Worm (Caenorhabditis elegans) whole organism, midembryonic: ENCODE measurements around the gene clec-65.

Experiments used
- T22C8.4 ChIP-seq: fragments of 200-800 bp; sonication (Bioruptor generic); IDR thresholded peaks from 2 replicates; pipeline ENCODE4 v1.3.6; 2022; ENCODE audit warnings: missing genetic modification characterization, missing compliant biosample characterization
- cog-1 ChIP-seq: sonication (generic microtip); optimal IDR thresholded peaks from 2 replicates; lab custom pipeline; 2016; ENCODE audit warnings: missing genetic modification characterization, missing compliant biosample characterization
- flt-1 ChIP-seq: fragments of 200-800 bp; sonication (Bioruptor generic); IDR thresholded peaks from 2 replicates; pipeline ENCODE4 v1.3.6; 2022; ENCODE audit warnings: missing genetic modification characterization, missing compliant biosample characterization
- klf-2 ChIP-seq: fragments of 200-800 bp; sonication (Bioruptor generic); conservative IDR thresholded peaks from 2 replicates; pipeline ENCODE4 v1.3.6; 2022; ENCODE audit warnings: missing genetic modification reagents, missing genetic modification characterization, missing compliant biosample characterization
- med-1 ChIP-seq: sonication (generic microtip); optimal IDR thresholded peaks from 2 replicates; lab custom pipeline; 2017; ENCODE audit warnings: missing genetic modification characterization, mild to moderate bottlenecking, missing compliant biosample characterization, antibody characterized with exemption, missing genetic modification reagents; ENCODE audit not compliant: insufficient read depth
- ref-1 ChIP-seq: fragments of 200-800 bp; sonication (Bioruptor generic); conservative IDR thresholded peaks from 2 replicates; pipeline ENCODE4 v1.3.6; 2022; ENCODE audit warnings: missing genetic modification reagents, missing genetic modification characterization, missing compliant biosample characterization
- tab-1 ChIP-seq: fragments of 200-800 bp; sonication (Bioruptor generic); IDR thresholded peaks from 2 replicates; pipeline ENCODE4 v1.3.6; 2022; ENCODE audit warnings: missing genetic modification characterization, missing compliant biosample characterization
- ztf-23 ChIP-seq: fragments of 200-800 bp; sonication (Bioruptor generic); IDR thresholded peaks from 2 replicates; pipeline ENCODE4 v1.3.6; 2022; ENCODE audit warnings: missing genetic modification reagents, missing genetic modification characterization, missing compliant biosample characterization
- ztf-29 ChIP-seq: fragments of 200-800 bp; sonication (Bioruptor generic); IDR thresholded peaks from 2 replicates; pipeline ENCODE4 v1.3.6; 2022; ENCODE audit warnings: missing genetic modification reagents, missing genetic modification characterization, missing compliant biosample characterization

Gene clec-65

ce11 chrII:12888471-12888870, 12.7 kb upstream of the clec-65 start, which contains the start of gene F35C5.3:
F35C5.3 (plus strand) TSS chrII:12888771.
- no peak for TF ChIP-seq cog-1 (tag; lab: Kevin White, UChicago)
- no peak for TF ChIP-seq klf-2 (GFP tag; lab: Robert Waterston, UW)
- TF ChIP-seq ref-1 (GFP tag; lab: Robert Waterston, UW): no peak
- TF ChIP-seq ztf-29 (GFP tag; lab: Robert Waterston, UW): no peak
- no peak for TF ChIP-seq flt-1 (GFP tag; lab: Robert Waterston, UW)
- no peak for TF ChIP-seq T22C8.4 (GFP tag; lab: Robert Waterston, UW)
- no peak for TF ChIP-seq ztf-23 (GFP tag; lab: Robert Waterston, UW)
- TF ChIP-seq med-1 (GFP tag; lab: Kevin White, UChicago): no peak
- no peak for TF ChIP-seq tab-1 (GFP tag; lab: Robert Waterston, UW)

DNA sequence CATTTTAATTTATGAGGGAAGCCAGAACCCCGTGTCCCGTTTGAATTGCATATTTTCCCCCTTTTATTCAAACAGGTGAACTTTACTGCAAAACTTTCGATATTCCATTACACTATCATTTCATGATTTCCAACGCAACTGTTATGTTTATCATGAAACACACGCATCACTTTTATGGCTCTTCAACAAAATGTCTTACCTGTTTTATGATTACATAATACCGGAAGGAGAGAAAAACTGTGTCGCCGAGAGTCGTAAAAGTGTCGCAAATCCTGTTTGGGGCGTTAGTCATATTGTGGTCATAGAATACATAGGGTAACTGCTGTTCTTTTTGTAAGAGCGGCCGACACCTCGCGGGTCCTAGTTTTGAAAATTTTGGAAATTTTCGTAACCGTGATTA, 8.7 kb upstream of the clec-65 start:
- TF ChIP-seq T22C8.4 (GFP tag; lab: Robert Waterston, UW) (no peak), flt-1 (GFP tag; lab: Robert Waterston, UW) (no peak), ztf-29 (GFP tag; lab: Robert Waterston, UW) (no peak), ref-1 (GFP tag; lab: Robert Waterston, UW) (no peak), med-1 (GFP tag; lab: Kevin White, UChicago) (no peak), ztf-23 (GFP tag; lab: Robert Waterston, UW) (no peak), klf-2 (GFP tag; lab: Robert Waterston, UW) (no peak), tab-1 (GFP tag; lab: Robert Waterston, UW) (no peak), cog-1 (tag; lab: Kevin White, UChicago) (no peak)

- TF ChIP-seq T22C8.4 (GFP tag; lab: Robert Waterston, UW) (no peak), tab-1 (GFP tag; lab: Robert Waterston, UW) (no peak), cog-1 (tag; lab: Kevin White, UChicago) (no peak), med-1 (GFP tag; lab: Kevin White, UChicago) (no peak), klf-2 (GFP tag; lab: Robert Waterston, UW) (no peak), flt-1 (GFP tag; lab: Robert Waterston, UW) (no peak), ztf-23 (GFP tag; lab: Robert Waterston, UW) (no peak), ztf-29 (GFP tag; lab: Robert Waterston, UW) (no peak), ref-1 (GFP tag; lab: Robert Waterston, UW) (no peak)
These were observed 6.0 kb upstream of the clec-65 start, which contains the start of the genes clec-62 and clec-63 for ce11 chrII:12895078-12895670. clec-62 (minus strand) TSS chrII:12895128. clec-63 (plus strand) TSS chrII:12895638.

ce11 chrII:12896666-12897065, 4.5 kb upstream of the clec-65 start:
- TF ChIP-seq klf-2 (GFP tag; lab: Robert Waterston, UW) (no peak), ref-1 (GFP tag; lab: Robert Waterston, UW) (no peak), ztf-23 (GFP tag; lab: Robert Waterston, UW) (no peak), ztf-29 (GFP tag; lab: Robert Waterston, UW) (no peak), cog-1 (tag; lab: Kevin White, UChicago) (no peak), med-1 (GFP tag; lab: Kevin White, UChicago) (no peak)

DNA sequence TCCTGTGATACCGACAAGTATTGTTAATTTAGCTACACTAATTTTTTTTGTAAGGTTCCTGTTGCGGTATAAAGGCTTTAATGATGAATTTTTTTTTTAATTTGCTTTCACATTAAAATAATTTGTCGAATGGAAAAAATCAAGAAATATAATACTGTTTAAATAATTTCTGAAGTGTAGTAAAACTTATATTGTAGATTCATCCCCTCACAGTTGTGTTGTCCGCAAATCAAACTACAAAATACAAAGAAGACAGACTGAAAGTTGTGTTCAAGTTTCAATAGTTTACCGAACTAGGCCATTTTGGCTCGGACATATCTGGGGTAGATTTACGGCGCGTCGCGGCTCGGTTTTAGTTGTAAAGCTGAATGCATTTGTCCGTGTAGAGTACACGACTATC, 3.8 kb upstream of the clec-65 start:
- TF ChIP-seq tab-1 (GFP tag; lab: Robert Waterston, UW) (no peak), ztf-29 (GFP tag; lab: Robert Waterston, UW) (no peak), flt-1 (GFP tag; lab: Robert Waterston, UW) (no peak), cog-1 (tag; lab: Kevin White, UChicago) (no peak), ref-1 (GFP tag; lab: Robert Waterston, UW) (no peak), med-1 (GFP tag; lab: Kevin White, UChicago) (no peak), T22C8.4 (GFP tag; lab: Robert Waterston, UW) (no peak)

DNA sequence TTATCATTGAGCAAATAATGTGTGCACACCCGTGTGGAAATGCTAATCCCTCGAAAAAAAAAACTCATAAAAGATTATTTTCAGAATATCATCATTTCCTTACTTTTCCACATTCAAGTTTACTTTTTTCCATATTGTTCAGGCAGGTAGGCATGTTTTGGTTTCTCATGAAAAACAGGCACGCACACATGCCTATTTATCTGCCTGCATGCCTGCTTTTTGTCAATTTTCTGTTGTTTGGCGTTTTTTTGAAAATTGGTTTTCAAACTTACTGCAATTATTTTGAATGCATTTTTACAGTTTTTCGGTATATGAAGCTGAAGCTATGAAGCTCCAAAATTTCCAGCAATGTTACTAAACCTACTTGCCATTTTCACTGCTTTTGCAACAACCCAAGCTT, 3.2 kb upstream of the clec-65 start, which contains the start of gene clec-64:
clec-64 (plus strand) TSS at position 301 of the 400 bp plus-strand sequence.
- TF ChIP-seq cog-1 (tag; lab: Kevin White, UChicago) (no peak), klf-2 (GFP tag; lab: Robert Waterston, UW) (no peak), med-1 (GFP tag; lab: Kevin White, UChicago) (no peak), ztf-23 (GFP tag; lab: Robert Waterston, UW) (no peak), ref-1 (GFP tag; lab: Robert Waterston, UW) (no peak), ztf-29 (GFP tag; lab: Robert Waterston, UW) (no peak), tab-1 (GFP tag; lab: Robert Waterston, UW) (no peak), T22C8.4 (GFP tag; lab: Robert Waterston, UW) (no peak), flt-1 (GFP tag; lab: Robert Waterston, UW) (no peak)

DNA sequence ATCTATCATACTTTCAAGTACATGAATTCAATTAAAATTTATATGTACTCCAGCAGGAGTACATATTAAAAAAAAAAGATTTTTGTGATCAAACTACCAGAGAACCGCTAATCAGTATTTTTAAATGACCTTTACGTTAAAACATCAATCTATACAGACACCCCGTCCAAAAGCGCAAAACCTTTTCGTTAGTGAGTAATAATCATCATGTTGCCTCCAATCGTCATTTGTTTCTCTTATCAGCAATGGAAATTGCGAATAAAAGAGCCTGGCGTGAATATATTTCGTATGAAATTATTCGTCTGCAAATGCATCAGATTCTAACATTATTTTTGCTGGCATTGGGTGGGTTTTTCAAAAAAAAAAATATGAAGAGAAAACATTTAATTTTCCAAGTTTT, 3.0 kb downstream of the clec-65 start, which contains the start of gene clec-66:
clec-66 (plus strand) TSS at position 225 of the 400 bp plus-strand sequence.
- TF ChIP-seq flt-1 (GFP tag; lab: Robert Waterston, UW) (no peak), klf-2 (GFP tag; lab: Robert Waterston, UW) (no peak), ztf-29 (GFP tag; lab: Robert Waterston, UW) (no peak), tab-1 (GFP tag; lab: Robert Waterston, UW) (no peak), ztf-23 (GFP tag; lab: Robert Waterston, UW) (no peak), med-1 (GFP tag; lab: Kevin White, UChicago) (no peak), cog-1 (tag; lab: Kevin White, UChicago) (no peak), T22C8.4 (GFP tag; lab: Robert Waterston, UW) (no peak), ref-1 (GFP tag; lab: Robert Waterston, UW) (no peak)

DNA sequence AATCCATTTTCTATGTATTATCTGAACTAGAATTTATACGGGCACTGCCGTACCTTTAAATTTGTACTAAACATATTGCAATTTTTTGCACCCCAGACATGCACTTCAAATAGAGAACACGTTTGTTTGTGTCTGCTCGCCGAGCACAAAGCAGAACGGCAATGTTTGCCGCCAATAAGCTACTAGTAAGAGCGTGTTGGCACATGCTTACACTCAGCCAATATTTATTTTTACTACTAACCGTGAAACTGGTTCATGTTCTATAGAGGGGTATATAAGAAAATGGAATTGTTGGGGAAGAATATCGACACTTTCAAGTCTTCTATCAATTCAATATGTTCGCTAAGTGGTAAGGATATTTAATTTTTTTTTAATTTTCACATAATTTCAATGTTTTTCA, 5.9 kb downstream of the clec-65 start, which contains the start of gene nspb-11:
nspb-11 (plus strand) TSS at position 301 of the 400 bp plus-strand sequence.
- TF ChIP-seq med-1 (GFP tag; lab: Kevin White, UChicago) (no peak), ztf-29 (GFP tag; lab: Robert Waterston, UW) (no peak), T22C8.4 (GFP tag; lab: Robert Waterston, UW) (no peak), ref-1 (GFP tag; lab: Robert Waterston, UW) (no peak), ztf-23 (GFP tag; lab: Robert Waterston, UW) (no peak), cog-1 (tag; lab: Kevin White, UChicago) (no peak), klf-2 (GFP tag; lab: Robert Waterston, UW) (no peak), flt-1 (GFP tag; lab: Robert Waterston, UW) (no peak), tab-1 (GFP tag; lab: Robert Waterston, UW) (no peak)
